Fruit fly (Drosophila melanogaster) whole organism, embryonic: Measurements from ENCODE around the gene Cyfip.

ENCODE experiments used
- Atf3 ChIP-seq: fragments of 200-800 bp; sonication (Bioruptor generic); optimal IDR thresholded peaks from 3 replicates; lab custom pipeline; 2016; ENCODE audit warnings: missing biosample characterization, missing genetic modification characterization
- Awh ChIP-seq: fragments of 200-800 bp; sonication (Bioruptor generic); IDR thresholded peaks from 2 replicates; pipeline ENCODE4, ENCODE4 v1.3.6; 2022; ENCODE audit warnings: missing biosample characterization, missing genetic modification characterization
- CG11696 ChIP-seq: fragments of 200-800 bp; sonication (Bioruptor generic); IDR thresholded peaks from 2 replicates; pipeline ENCODE4 v1.3.6; 2022; ENCODE audit warnings: missing biosample characterization, missing genetic modification characterization
- CG1233 ChIP-seq: fragments of 200-800 bp; sonication (Bioruptor generic); optimal IDR thresholded peaks from 4 replicates; lab custom pipeline; 2018; ENCODE audit warnings: missing biosample characterization, mild to moderate bottlenecking, missing genetic modification characterization
- CG14014 ChIP-seq: fragments of 200-800 bp; sonication (Bioruptor generic); IDR thresholded peaks from 2 replicates; pipeline ENCODE4 v1.3.6; 2022; ENCODE audit warnings: missing biosample characterization, missing genetic modification characterization
- CG1603 ChIP-seq: fragments of 200-800 bp; sonication (Bioruptor generic); optimal IDR thresholded peaks from 2 replicates; lab custom pipeline; 2019; ENCODE audit warnings: missing biosample characterization, mild to moderate bottlenecking, missing genetic modification characterization, moderate library complexity
- CG17359 ChIP-seq: fragments of 200-800 bp; sonication (Bioruptor generic); optimal IDR thresholded peaks from 3 replicates; lab custom pipeline; 2018; ENCODE audit warnings: missing biosample characterization, mild to moderate bottlenecking, missing genetic modification characterization, moderate library complexity
- CG17361 ChIP-seq: fragments of 200-800 bp; sonication (Bioruptor generic); IDR thresholded peaks from 3 replicates; pipeline ENCODE4 v1.3.6; 2022; ENCODE audit warnings: missing biosample characterization, missing genetic modification characterization
- CG17612 ChIP-seq: fragments of 200-800 bp; sonication (Bioruptor generic); IDR thresholded peaks from 2 replicates; pipeline ENCODE4 v1.3.6; 2022; ENCODE audit warnings: missing biosample characterization, missing genetic modification characterization
- CG2116 ChIP-seq: fragments of 200-800 bp; sonication (Bioruptor generic); optimal IDR thresholded peaks from 3 replicates; lab custom pipeline; 2018; ENCODE audit warnings: missing biosample characterization, mild to moderate bottlenecking, missing genetic modification characterization
- CG3065 ChIP-seq: fragments of 200-800 bp; sonication (Bioruptor generic); optimal IDR thresholded peaks from 2 replicates; lab custom pipeline; 2016; ENCODE audit warnings: missing biosample characterization, missing genetic modification characterization
- CG3726 ChIP-seq: fragments of 200-800 bp; sonication (Bioruptor generic); IDR thresholded peaks from 3 replicates; pipeline ENCODE4, ENCODE4 v1.3.6; 2022; ENCODE audit warnings: missing biosample characterization, missing genetic modification characterization
- CG3847 ChIP-seq: fragments of 200-800 bp; sonication (Bioruptor generic); IDR thresholded peaks from 2 replicates; pipeline ENCODE4 v1.3.6; 2022; ENCODE audit warnings: missing biosample characterization, missing genetic modification characterization
- CG42726 ChIP-seq: fragments of 200-800 bp; sonication (Bioruptor generic); IDR thresholded peaks from 2 replicates; pipeline ENCODE4 v1.3.6; 2022; ENCODE audit warnings: missing biosample characterization, missing genetic modification characterization; ENCODE audit not compliant: partially characterized antibody
- CG4282 ChIP-seq: fragments of 200-800 bp; sonication (Bioruptor generic); optimal IDR thresholded peaks from 2 replicates; lab custom pipeline; 2016; ENCODE audit warnings: missing biosample characterization, missing genetic modification characterization
- CG4424 ChIP-seq: fragments of 200-800 bp; sonication (Bioruptor generic); optimal IDR thresholded peaks from 3 replicates; lab custom pipeline; 2016; ENCODE audit warnings: missing biosample characterization, missing genetic modification characterization
- CG4730 ChIP-seq: fragments of 200-800 bp; sonication (Bioruptor generic); IDR thresholded peaks from 2 replicates; pipeline ENCODE4 v1.3.6; 2022; ENCODE audit warnings: missing biosample characterization, missing genetic modification characterization
- CG4820 ChIP-seq: fragments of 200-800 bp; sonication (Bioruptor generic); optimal IDR thresholded peaks from 3 replicates; lab custom pipeline; 2016; ENCODE audit warnings: missing biosample characterization, missing genetic modification characterization
- CG5245 ChIP-seq: fragments of 200-800 bp; sonication (Bioruptor generic); optimal IDR thresholded peaks from 3 replicates; lab custom pipeline; 2016; ENCODE audit warnings: missing biosample characterization, missing genetic modification characterization
- CG6175 ChIP-seq: fragments of 200-800 bp; sonication (Bioruptor generic); IDR thresholded peaks from 3 replicates; pipeline ENCODE4 v1.3.6; 2022; ENCODE audit warnings: missing biosample characterization, missing genetic modification characterization
- CG8290 ChIP-seq, 3 experiments: fragments of 200-800 bp; sonication (Bioruptor generic); optimal IDR thresholded peaks; 2 replicates each; lab custom pipeline; 2016 to 2019; ENCODE audit warnings: missing biosample characterization in 3 of 3, missing genetic modification characterization in 3 of 3, mild to moderate bottlenecking in 2 of 3, moderate library complexity in 1 of 3
- CG8765 ChIP-seq: fragments of 200-800 bp; sonication (Bioruptor generic); IDR thresholded peaks from 2 replicates; pipeline ENCODE4 v1.3.6; 2022; ENCODE audit warnings: missing biosample characterization, missing genetic modification characterization
- Chrac-16 ChIP-seq: fragments of 200-800 bp; sonication (Bioruptor generic); optimal IDR thresholded peaks from 3 replicates; lab custom pipeline; 2016; ENCODE audit warnings: missing biosample characterization, missing genetic modification characterization
- E2f2 ChIP-seq: fragments of 200-800 bp; sonication (Bioruptor generic); IDR thresholded peaks from 2 replicates; pipeline ENCODE4 v1.3.6; 2022; ENCODE audit warnings: missing biosample characterization, missing genetic modification characterization
- Hsf ChIP-seq: fragments of 200-800 bp; sonication (Bioruptor generic); optimal IDR thresholded peaks from 3 replicates; lab custom pipeline; 2016; ENCODE audit warnings: missing biosample characterization, missing genetic modification characterization
- Med ChIP-seq: fragments of 200-800 bp; sonication (Bioruptor generic); peaks from one replicate; lab custom pipeline; 2016; ENCODE audit warnings: missing biosample characterization, missing genetic modification characterization, mild to moderate bottlenecking, inconsistent platforms, moderate library complexity
- Nf-YB ChIP-seq: fragments of 200-800 bp; sonication (Bioruptor generic); optimal IDR thresholded peaks from 3 replicates; lab custom pipeline; 2019; ENCODE audit warnings: missing biosample characterization, mild to moderate bottlenecking, missing genetic modification characterization, moderate library complexity
- PHDP ChIP-seq: fragments of 200-800 bp; sonication (Bioruptor generic); optimal IDR thresholded peaks from 3 replicates; lab custom pipeline; 2018; ENCODE audit warnings: missing biosample characterization, mild to moderate bottlenecking, missing genetic modification characterization, moderate library complexity
- Pdp1 ChIP-seq, 2 experiments: fragments of 200-800 bp; sonication (Bioruptor generic); optimal IDR thresholded peaks; 3 replicates each; lab custom pipeline; 2016; ENCODE audit warnings: missing biosample characterization in 2 of 2, missing genetic modification characterization in 2 of 2, mild to moderate bottlenecking in 1 of 2, moderate library complexity in 1 of 2
- Rx ChIP-seq: fragments of 200-800 bp; sonication (Bioruptor generic); IDR thresholded peaks from 2 replicates; pipeline ENCODE4 v1.3.6; 2022; ENCODE audit warnings: missing biosample characterization, missing genetic modification characterization
- Vsx1 ChIP-seq: fragments of 200-800 bp; sonication (Bioruptor generic); optimal IDR thresholded peaks from 2 replicates; lab custom pipeline; 2017; ENCODE audit warnings: missing biosample characterization, mild to moderate bottlenecking, missing genetic modification characterization, missing genetic modification reagents
- az2 ChIP-seq: fragments of 200-800 bp; sonication (Bioruptor generic); optimal IDR thresholded peaks from 3 replicates; lab custom pipeline; 2016; ENCODE audit warnings: missing biosample characterization, missing genetic modification characterization
- cad ChIP-seq: fragments of >200 bp; optimal IDR thresholded peaks from 2 replicates; lab custom pipeline; 2017; ENCODE audit warnings: missing biosample characterization, missing genetic modification characterization
- crp ChIP-seq, 2 experiments: fragments of 200-800 bp; sonication (Bioruptor generic); optimal IDR thresholded peaks; 2 replicates in 1 of 2; 3 replicates in 1 of 2; lab custom pipeline; 2017; ENCODE audit warnings: missing biosample characterization in 2 of 2, missing genetic modification characterization in 2 of 2, mild to moderate bottlenecking in 1 of 2, moderate library complexity in 1 of 2
- ems ChIP-seq: fragments of 200-800 bp; sonication (Bioruptor generic); optimal IDR thresholded peaks from 3 replicates; lab custom pipeline; 2016; ENCODE audit warnings: missing biosample characterization, missing genetic modification characterization
- esg ChIP-seq: fragments of 200-800 bp; sonication (Bioruptor generic); conservative IDR thresholded peaks from 2 replicates; pipeline ENCODE4 v1.3.6; 2022; ENCODE audit warnings: missing biosample characterization, missing genetic modification characterization
- fd64A ChIP-seq: fragments of 200-800 bp; sonication (Bioruptor generic); optimal IDR thresholded peaks from 3 replicates; lab custom pipeline; 2018; ENCODE audit warnings: missing biosample characterization, mild to moderate bottlenecking, missing genetic modification characterization
- gfzf ChIP-seq: fragments of 200-800 bp; sonication (Bioruptor generic); optimal IDR thresholded peaks from 2 replicates; lab custom pipeline; 2016; ENCODE audit warnings: missing biosample characterization, mild to moderate bottlenecking, missing genetic modification characterization, moderate library complexity
- gro ChIP-seq: fragments of 200-800 bp; sonication (Bioruptor generic); optimal IDR thresholded peaks from 2 replicates; lab custom pipeline; 2016; ENCODE audit warnings: missing biosample characterization, missing genetic modification characterization
- hkb ChIP-seq, 2 experiments: fragments of 200-800 bp in 1 of 2; fragments of >200 bp in 1 of 2; sonication (Bioruptor generic) in 1 of 2; IDR thresholded peaks in 1 of 2; optimal IDR thresholded peaks in 1 of 2; 2 replicates each; pipeline versions ENCODE4 v1.3.6 to Lab custom; 2017 to 2022; ENCODE audit warnings: missing biosample characterization in 1 of 2, missing genetic modification characterization in 1 of 2
- pan ChIP-seq, 4 experiments: fragments of >200 bp in 3 of 4; fragments of 200-800 bp in 1 of 4; sonication (Bioruptor generic) in 1 of 4; optimal IDR thresholded peaks in 3 of 4; IDR thresholded peaks in 1 of 4; 2 replicates each; pipeline versions ENCODE4 v1.3.6 to Lab custom; 2017 to 2022; ENCODE audit warnings: missing biosample characterization in 2 of 4, missing genetic modification characterization in 2 of 4, mixed read lengths in 1 of 4
- phol ChIP-seq: fragments of 200-800 bp; sonication (Bioruptor generic); optimal IDR thresholded peaks from 3 replicates; lab custom pipeline; 2018; ENCODE audit warnings: missing biosample characterization, mild to moderate bottlenecking, missing genetic modification characterization, moderate library complexity
- sd ChIP-seq: fragments of 200-800 bp; sonication (Bioruptor generic); optimal IDR thresholded peaks from 3 replicates; lab custom pipeline; 2018; ENCODE audit warnings: missing biosample characterization, mild to moderate bottlenecking, missing genetic modification characterization, moderate library complexity
- stc ChIP-seq: fragments of 200-800 bp; sonication (Bioruptor generic); IDR thresholded peaks from 2 replicates; pipeline ENCODE4 v1.3.6; 2022; ENCODE audit warnings: missing biosample characterization, missing genetic modification characterization
- stwl ChIP-seq: fragments of 200-800 bp; sonication (Bioruptor generic); optimal IDR thresholded peaks from 3 replicates; lab custom pipeline; 2018; ENCODE audit warnings: missing biosample characterization, mild to moderate bottlenecking, missing genetic modification characterization, moderate library complexity
- trem ChIP-seq: fragments of 200-800 bp; optimal IDR thresholded peaks from 3 replicates; lab custom pipeline; 2019; ENCODE audit warnings: missing biosample characterization, mild to moderate bottlenecking, missing genetic modification characterization, moderate library complexity
- zf30C ChIP-seq: fragments of 200-800 bp; sonication (Bioruptor generic); optimal IDR thresholded peaks from 3 replicates; lab custom pipeline; 2018; ENCODE audit warnings: missing biosample characterization, mild to moderate bottlenecking, missing genetic modification characterization
- zfh1 ChIP-seq: fragments of 200-800 bp; sonication (Bioruptor generic); IDR thresholded peaks from 3 replicates; pipeline ENCODE4 v1.3.6; 2022; ENCODE audit warnings: missing biosample characterization, missing genetic modification characterization

Gene Cyfip

DNA sequence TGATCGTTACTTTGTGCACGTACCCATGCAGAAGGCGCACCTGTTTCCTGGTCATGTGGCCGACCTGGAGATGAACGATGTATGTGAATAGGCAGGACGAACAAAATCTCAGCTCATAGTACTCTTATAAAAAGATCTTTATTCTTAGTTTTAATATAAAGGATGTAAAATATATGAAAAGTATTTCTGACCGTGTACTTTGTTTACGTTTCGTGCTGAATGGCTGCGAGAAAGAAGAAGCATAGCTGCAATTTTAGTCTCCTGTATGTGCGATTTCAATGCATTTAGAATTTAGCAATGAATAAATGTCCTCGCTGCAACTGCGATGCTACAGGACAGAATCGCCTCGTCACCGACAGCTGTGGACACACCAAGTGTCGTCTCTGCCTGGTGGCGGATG is 14.8 kb downstream of the Cyfip start, which contains the start of the genes CG42726 and CG42727 (continued):
- no peak for TF ChIP-seq CG4820
- TF ChIP-seq CG42726 (GFP tag; lab: Robert Waterston, UW) = no peak
- TF ChIP-seq CG2116 (GFP tag; lab: Kevin White, UChicago) = peak; percentile 13
- TF ChIP-seq Rx = 0 out of 2 replicates have a peak, but pooled peaks have one; percentile 24
- 0 out of 3 replicates have a peak, but pooled peaks have one; percentile 18 for TF ChIP-seq CG6175 (GFP tag; lab: Robert Waterston, UW)
- peak; percentile 42 for TF ChIP-seq sd (tag; lab: Kevin White, UChicago)
- TF ChIP-seq hkb (optimal IDR thresholded peaks at IDR 0.05; lab: Kevin White, UChicago) = no peak
- TF ChIP-seq hkb (GFP tag; IDR thresholded peaks at IDR 0.05; lab: Robert Waterston, UW) = 0 out of 2 replicates have a peak, but pooled peaks have one; percentile 40
- peak; percentile 2 for TF ChIP-seq az2
- peak in 1 of 2 experiments; percentile 62 for TF ChIP-seq crp (GFP tag; optimal IDR thresholded peaks at IDR 0.05; lab: Kevin White, UChicago)
- peak; percentile 16; the same call in 1 of the 2 replicates for TF ChIP-seq E2f2 (GFP tag; lab: Robert Waterston, UW)
- no peak for TF ChIP-seq CG3065 (GFP tag; lab: Kevin White, UChicago)
- TF ChIP-seq gfzf (GFP tag; lab: Kevin White, UChicago) = no peak
- TF ChIP-seq cad (GFP tag; lab: Kevin White, UChicago) = no peak
- no peak for TF ChIP-seq CG8765 (GFP tag; lab: Robert Waterston, UW)
- TF ChIP-seq CG5245 (GFP tag; lab: Kevin White, UChicago) = no peak
- peak; percentile 48 for TF ChIP-seq PHDP (tag; lab: Kevin White, UChicago)
- peak; percentile 25 for TF ChIP-seq Chrac-16 (GFP tag; lab: Kevin White, UChicago)
- 0 out of 2 replicates have a peak, but pooled peaks have one; percentile 33 for TF ChIP-seq CG17612 (GFP tag; lab: Robert Waterston, UW)
- peak; percentile 10; the same call in 1 of the 2 replicates for TF ChIP-seq Awh (GFP tag; lab: Robert Waterston, UW)
- TF ChIP-seq CG8290 (GFP tag; optimal IDR thresholded peaks at IDR 0.05; lab: Kevin White, UChicago) = no peak
- no peak for TF ChIP-seq CG8290 (tag; optimal IDR thresholded peaks at IDR 0.05; lab: Kevin White, UChicago)
- TF ChIP-seq Nf-YB (GFP tag; lab: Kevin White, UChicago) = no peak
- 0 out of 2 replicates have a peak, but pooled peaks have one; percentile 19 for TF ChIP-seq esg
- 0 out of 2 replicates have a peak, but pooled peaks have one; percentile 19 for TF ChIP-seq CG4730
- TF ChIP-seq CG3726 (GFP tag; lab: Robert Waterston, UW) = no peak
- peak; percentile 24 for TF ChIP-seq trem (tag; lab: Kevin White, UChicago)
- TF ChIP-seq zf30C (GFP tag; lab: Kevin White, UChicago) = peak; percentile 96
- TF ChIP-seq Med (GFP tag; lab: Kevin White, UChicago) = peak; percentile 89
- TF ChIP-seq gro = peak; percentile 1
- TF ChIP-seq CG3847 (GFP tag; lab: Robert Waterston, UW) = peak; percentile 18; the same call in 1 of the 2 replicates
- TF ChIP-seq CG17361 (GFP tag; lab: Robert Waterston, UW) = 0 out of 3 replicates have a peak, but pooled peaks have one; percentile 15
- TF ChIP-seq CG4282 = no peak
- TF ChIP-seq stc (GFP tag; lab: Robert Waterston, UW) = 0 out of 2 replicates have a peak, but pooled peaks have one; percentile 31
- peak; percentile 26 for TF ChIP-seq CG4424 (GFP tag; lab: Kevin White, UChicago)
- TF ChIP-seq Vsx1 (GFP tag; lab: Kevin White, UChicago) = no peak
- TF ChIP-seq ems (GFP tag; lab: Kevin White, UChicago) = peak; percentile 52
- no peak for TF ChIP-seq pan (optimal IDR thresholded peaks at IDR 0.05; lab: Kevin White, UChicago)
- peak in 1 of 2 experiments; percentile 48 for TF ChIP-seq pan (GFP tag; optimal IDR thresholded peaks at IDR 0.05 in 1 of 2, IDR thresholded peaks at IDR 0.05 in 1 of 2)
- no peak for TF ChIP-seq fd64A
- TF ChIP-seq Pdp1 (GFP tag; optimal IDR thresholded peaks at IDR 0.05; lab: Kevin White, UChicago) = peak in 1 of 2 experiments; percentile 31
- peak; percentile 45 for TF ChIP-seq CG1603 (tag; lab: Kevin White, UChicago)
- no peak for TF ChIP-seq zfh1
- peak; percentile 23 for TF ChIP-seq stwl (tag; lab: Kevin White, UChicago)
- TF ChIP-seq CG14014 (GFP tag; lab: Robert Waterston, UW) = peak; percentile 62
- no peak for TF ChIP-seq Atf3 (GFP tag; lab: Kevin White, UChicago)
- TF ChIP-seq phol (tag; lab: Kevin White, UChicago) = peak; percentile 47
- TF ChIP-seq CG11696 (GFP tag; lab: Robert Waterston, UW) = peak; percentile 41; the same call in 1 of the 2 replicates
- peak; percentile 55 for TF ChIP-seq Hsf
- peak; percentile 8 for TF ChIP-seq CG1233 (GFP tag; lab: Kevin White, UChicago)
- peak; percentile 28 for TF ChIP-seq CG17359 (tag; lab: Kevin White, UChicago)
